Fruit fly (Drosophila melanogaster): ENCODE data around the gene CG14770.

The CG14770 gene

dm6 chrX:1353322-1354212 lies 15.5 kb upstream of the CG14770 start, which contains the start of the genes CG12773 and CG11417:
TSS of gene CG12773 (minus strand) at chrX:1353981.
TSS of gene CG11417 (plus strand) at chrX:1354014.
- TF ChIP-seq mld (GFP tag; IDR thresholded peaks at IDR 0.05; ENCODE audit: partially characterized antibody) (peak; percentile 91), Hr78 (GFP tag; optimal IDR thresholded peaks at IDR 0.05) (no peak), chinmo (GFP tag; IDR thresholded peaks at IDR 0.05; ENCODE audit: partially characterized antibody) (peak; percentile 94; the same call in 3 of the 4 replicates), CG30431 (GFP tag; optimal IDR thresholded peaks at IDR 0.05) (no peak), YL-1 (GFP tag; optimal IDR thresholded peaks at IDR 0.05) (peak; percentile 23), vnd (GFP tag; IDR thresholded peaks at IDR 0.05; ENCODE audit: partially characterized antibody) (peak; percentile 85), hb (GFP tag; IDR thresholded peaks at IDR 0.05; ENCODE audit: partially characterized antibody) (peak; percentile 91), Vsx1 (GFP tag; optimal IDR thresholded peaks at IDR 0.05) (no peak), kay (GFP tag; optimal IDR thresholded peaks at IDR 0.05) (peak; percentile 74), Dp (GFP tag; optimal IDR thresholded peaks at IDR 0.05) (peak; percentile 39), hbn (GFP tag; IDR thresholded peaks at IDR 0.05; ENCODE audit: partially characterized antibody) (peak; percentile 76), Elba2 (GFP tag; optimal IDR thresholded peaks at IDR 0.05) (peak; percentile 60), ac (GFP tag; optimal IDR thresholded peaks at IDR 0.05) (no peak), bigmax (GFP tag; optimal IDR thresholded peaks at IDR 0.05) (peak; percentile 10), ab (GFP tag; optimal IDR thresholded peaks at IDR 0.05) (no peak), Opbp (GFP tag; IDR thresholded peaks at IDR 0.05; ENCODE audit: partially characterized antibody) (peak; percentile 91), CG14860 (GFP tag; IDR thresholded peaks at IDR 0.05; ENCODE audit: partially characterized antibody) (peak; percentile 82), seq (GFP tag; IDR thresholded peaks at IDR 0.05) (no peak), Med (GFP tag) (peak; percentile 63), tna (GFP tag; IDR thresholded peaks at IDR 0.05; ENCODE audit: partially characterized antibody) (peak; percentile 96), CG15696 (tag; optimal IDR thresholded peaks at IDR 0.05) (no peak), az2 (GFP tag; optimal IDR thresholded peaks at IDR 0.05) (no peak), cg (GFP tag; optimal IDR thresholded peaks at IDR 0.05) (peak; percentile 0), CG9609 (GFP tag; optimal IDR thresholded peaks at IDR 0.05) (no peak), CG42726 (GFP tag; IDR thresholded peaks at IDR 0.05; ENCODE audit: partially characterized antibody) (peak; percentile 58; the same call in 1 of the 2 replicates), NK7.1 (GFP tag; optimal IDR thresholded peaks at IDR 0.05) (no peak), CG34224 (GFP tag; IDR thresholded peaks at IDR 0.05; ENCODE audit: partially characterized antibody) (peak; percentile 90), MBD-R2 (GFP tag; IDR thresholded peaks at IDR 0.05) (peak; percentile 51), pb (GFP tag; optimal IDR thresholded peaks at IDR 0.05) (no peak), HLH4C (GFP tag; IDR thresholded peaks at IDR 0.05; ENCODE audit: partially characterized antibody) (peak; percentile 93), Dref (GFP tag; IDR thresholded peaks at IDR 0.05) (peak; percentile 83), CG33557 (GFP tag; optimal IDR thresholded peaks at IDR 0.05) (no peak), CG15514 (GFP tag; optimal IDR thresholded peaks at IDR 0.05) (peak; percentile 72), Bgb (GFP tag; IDR thresholded peaks at IDR 0.05; ENCODE audit: partially characterized antibody) (peak; percentile 83), CTCF (GFP tag; optimal IDR thresholded peaks at IDR 0.05) (peak; percentile 20), H2.0 (GFP tag; IDR thresholded peaks at IDR 0.05) (no peak), CG12744 (GFP tag; optimal IDR thresholded peaks at IDR 0.05) (no peak), Dll (GFP tag; IDR thresholded peaks at IDR 0.05; ENCODE audit: partially characterized antibody) (peak; percentile 77), CG2116 (GFP tag; optimal IDR thresholded peaks at IDR 0.05) (peak; percentile 49), Sry-δ (GFP tag; optimal IDR thresholded peaks at IDR 0.05) (peak; percentile 59), CG17186 (GFP tag; optimal IDR thresholded peaks at IDR 0.05) (peak; percentile 10), sob (GFP tag; IDR thresholded peaks at IDR 0.05) (no peak), Spps (tag; optimal IDR thresholded peaks at IDR 0.05) (no peak), sna (GFP tag; IDR thresholded peaks at IDR 0.05; ENCODE audit: partially characterized antibody) (peak; percentile 84), kah (GFP tag; optimal IDR thresholded peaks at IDR 0.05) (no peak), BEAF-32 (GFP tag; optimal IDR thresholded peaks at IDR 0.05) (peak; percentile 69), pzg (GFP tag; optimal IDR thresholded peaks at IDR 0.05) (peak; percentile 39)
